Worm (Caenorhabditis elegans): ENCODE data around the gene cyp-14A2.
A peak's percentile ranks its signal among the peaks of the same experiment; 100 is the strongest.

cyp-14A2 gene

DNA sequence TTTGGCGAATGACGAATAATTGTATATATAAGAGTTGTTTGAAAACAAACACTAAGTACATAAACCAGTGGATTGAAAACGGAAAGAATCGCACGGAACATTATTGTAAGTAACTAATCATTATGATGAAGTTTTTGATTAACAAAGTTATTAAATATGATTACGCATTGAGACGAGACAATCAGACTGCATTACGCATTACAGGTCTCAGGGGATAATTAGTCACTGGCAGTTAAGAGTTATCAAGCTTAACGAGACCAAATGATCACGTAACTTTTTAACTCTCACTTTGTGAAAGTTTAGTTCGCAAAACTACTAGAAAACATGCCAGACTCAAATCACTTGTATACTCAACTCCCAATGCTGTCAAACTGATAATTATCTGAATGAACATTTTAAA is 33.9 kb upstream of the cyp-14A2 start, which contains the start of gene srd-42:
TSS of gene srd-42 (minus strand) at position 101 of the 400 bp plus-strand sequence.
- TF ChIP-seq flt-1 (GFP tag; IDR thresholded peaks at IDR 0.05) (no peak), med-1 (GFP tag; optimal IDR thresholded peaks at IDR 0.05; ENCODE audit: insufficient read depth) (no peak), ztf-29 (GFP tag; IDR thresholded peaks at IDR 0.05) (no peak), klf-2 (GFP tag; conservative IDR thresholded peaks at IDR 0.05) (no peak), tab-1 (GFP tag; IDR thresholded peaks at IDR 0.05) (no peak), ztf-23 (GFP tag; IDR thresholded peaks at IDR 0.05) (no peak), T22C8.4 (GFP tag; IDR thresholded peaks at IDR 0.05) (no peak), cog-1 (tag; optimal IDR thresholded peaks at IDR 0.05) (no peak), ref-1 (GFP tag; conservative IDR thresholded peaks at IDR 0.05) (no peak)

ce11 chrX:13300503-13300902 is 31.0 kb upstream of the cyp-14A2 start, which contains the start of gene srd-39:
TSS of gene srd-39 (minus strand) at chrX:13300603.
- no peak for TF ChIP-seq cog-1 (tag; optimal IDR thresholded peaks at IDR 0.05)
- no peak for TF ChIP-seq T22C8.4 (GFP tag; IDR thresholded peaks at IDR 0.05)
- no peak for TF ChIP-seq flt-1 (GFP tag; IDR thresholded peaks at IDR 0.05)
- no peak for TF ChIP-seq ztf-29 (GFP tag; IDR thresholded peaks at IDR 0.05)
- no peak for TF ChIP-seq med-1 (GFP tag; optimal IDR thresholded peaks at IDR 0.05; ENCODE audit: insufficient read depth)

ce11 chrX:13294669-13295068 is 25.2 kb upstream of the cyp-14A2 start, which contains the start of gene srd-36:
TSS of gene srd-36 (minus strand) at chrX:13294769.
- no peak for TF ChIP-seq cog-1 (tag; optimal IDR thresholded peaks at IDR 0.05)
- no peak for TF ChIP-seq klf-2 (GFP tag; conservative IDR thresholded peaks at IDR 0.05)
- TF ChIP-seq ref-1 (GFP tag; conservative IDR thresholded peaks at IDR 0.05), result no peak
- no peak for TF ChIP-seq tab-1 (GFP tag; IDR thresholded peaks at IDR 0.05)
- no peak for TF ChIP-seq ztf-23 (GFP tag; IDR thresholded peaks at IDR 0.05)
- no peak for TF ChIP-seq T22C8.4 (GFP tag; IDR thresholded peaks at IDR 0.05)
- no peak for TF ChIP-seq flt-1 (GFP tag; IDR thresholded peaks at IDR 0.05)
- no peak for TF ChIP-seq med-1 (GFP tag; optimal IDR thresholded peaks at IDR 0.05; ENCODE audit: insufficient read depth)
- TF ChIP-seq ztf-29 (GFP tag; IDR thresholded peaks at IDR 0.05), result no peak

ce11 chrX:13293023-13293422 is 23.5 kb upstream of the cyp-14A2 start:
- TF ChIP-seq ztf-29 (GFP tag; IDR thresholded peaks at IDR 0.05) (no peak), klf-2 (GFP tag; conservative IDR thresholded peaks at IDR 0.05) (no peak), med-1 (GFP tag; optimal IDR thresholded peaks at IDR 0.05; ENCODE audit: insufficient read depth) (no peak), tab-1 (GFP tag; IDR thresholded peaks at IDR 0.05) (no peak), ref-1 (GFP tag; conservative IDR thresholded peaks at IDR 0.05) (no peak), ztf-23 (GFP tag; IDR thresholded peaks at IDR 0.05) (no peak), T22C8.4 (GFP tag; IDR thresholded peaks at IDR 0.05) (no peak), cog-1 (tag; optimal IDR thresholded peaks at IDR 0.05) (no peak)

- TF ChIP-seq ztf-23 (GFP tag; IDR thresholded peaks at IDR 0.05), result no peak
- TF ChIP-seq klf-2 (GFP tag; conservative IDR thresholded peaks at IDR 0.05), result no peak
- TF ChIP-seq tab-1 (GFP tag; IDR thresholded peaks at IDR 0.05), result no peak
- no peak for TF ChIP-seq ztf-29 (GFP tag; IDR thresholded peaks at IDR 0.05)
- TF ChIP-seq cog-1 (tag; optimal IDR thresholded peaks at IDR 0.05), result no peak
These were observed 22.0 kb upstream of the cyp-14A2 start, which contains the start of gene srd-38 for ce11 chrX:13291506-13291905. TSS of gene srd-38 (plus strand) at chrX:13291806.

ce11 chrX:13290531-13290930 is 21.0 kb upstream of the cyp-14A2 start, which contains the start of gene R04D3.3:
TSS of gene R04D3.3 (minus strand) at chrX:13290631.
- no peak for TF ChIP-seq T22C8.4 (GFP tag; IDR thresholded peaks at IDR 0.05)
- no peak for TF ChIP-seq med-1 (GFP tag; optimal IDR thresholded peaks at IDR 0.05; ENCODE audit: insufficient read depth)
- TF ChIP-seq flt-1 (GFP tag; IDR thresholded peaks at IDR 0.05), result no peak
- no peak for TF ChIP-seq klf-2 (GFP tag; conservative IDR thresholded peaks at IDR 0.05)
- TF ChIP-seq ztf-29 (GFP tag; IDR thresholded peaks at IDR 0.05), result no peak
- no peak for TF ChIP-seq cog-1 (tag; optimal IDR thresholded peaks at IDR 0.05)
- TF ChIP-seq ztf-23 (GFP tag; IDR thresholded peaks at IDR 0.05), result no peak
- TF ChIP-seq ref-1 (GFP tag; conservative IDR thresholded peaks at IDR 0.05), result no peak
- TF ChIP-seq tab-1 (GFP tag; IDR thresholded peaks at IDR 0.05), result no peak

ce11 chrX:13288715-13289114 is 19.2 kb upstream of the cyp-14A2 start, which contains the start of gene R04D3.4:
TSS of gene R04D3.4 (minus strand) at chrX:13288815.
- TF ChIP-seq ztf-23 (GFP tag; IDR thresholded peaks at IDR 0.05) (no peak), ztf-29 (GFP tag; IDR thresholded peaks at IDR 0.05) (no peak), flt-1 (GFP tag; IDR thresholded peaks at IDR 0.05) (no peak), ref-1 (GFP tag; conservative IDR thresholded peaks at IDR 0.05) (no peak), med-1 (GFP tag; optimal IDR thresholded peaks at IDR 0.05; ENCODE audit: insufficient read depth) (no peak), klf-2 (GFP tag; conservative IDR thresholded peaks at IDR 0.05) (no peak), T22C8.4 (GFP tag; IDR thresholded peaks at IDR 0.05) (no peak), cog-1 (tag; optimal IDR thresholded peaks at IDR 0.05) (no peak), tab-1 (GFP tag; IDR thresholded peaks at IDR 0.05) (no peak)

ce11 chrX:13286533-13286932 is 17.0 kb upstream of the cyp-14A2 start, which contains the start of gene R04D3.2:
TSS of gene R04D3.2 (minus strand) at chrX:13286633.
- TF ChIP-seq klf-2 (GFP tag; conservative IDR thresholded peaks at IDR 0.05) (no peak), ref-1 (GFP tag; conservative IDR thresholded peaks at IDR 0.05) (no peak), flt-1 (GFP tag; IDR thresholded peaks at IDR 0.05) (no peak), ztf-29 (GFP tag; IDR thresholded peaks at IDR 0.05) (no peak), tab-1 (GFP tag; IDR thresholded peaks at IDR 0.05) (no peak), cog-1 (tag; optimal IDR thresholded peaks at IDR 0.05) (no peak), T22C8.4 (GFP tag; IDR thresholded peaks at IDR 0.05) (no peak), ztf-23 (GFP tag; IDR thresholded peaks at IDR 0.05) (no peak), med-1 (GFP tag; optimal IDR thresholded peaks at IDR 0.05; ENCODE audit: insufficient read depth) (no peak)

DNA sequence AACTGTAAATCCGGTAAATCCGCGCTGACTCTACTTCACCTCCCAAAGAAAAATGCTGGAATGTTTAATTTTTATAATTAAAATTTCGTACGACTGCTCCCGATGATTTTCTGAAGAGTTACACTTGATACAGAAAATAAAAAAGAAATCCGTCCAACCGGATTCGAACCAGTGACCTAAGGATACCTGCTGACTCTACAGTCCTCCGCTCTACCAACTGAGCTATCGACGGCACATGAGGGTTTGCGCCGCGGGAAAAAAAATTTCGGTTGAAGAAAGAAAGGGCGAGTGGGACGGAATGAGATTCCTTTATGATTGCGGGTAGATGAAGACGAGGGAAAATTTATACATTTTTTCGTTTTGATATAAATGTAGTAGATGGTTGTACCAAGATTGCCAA is 15.1 kb upstream of the cyp-14A2 start:
- TF ChIP-seq cog-1 (tag; optimal IDR thresholded peaks at IDR 0.05), result no peak
- TF ChIP-seq flt-1 (GFP tag; IDR thresholded peaks at IDR 0.05), result 0 out of 2 replicates have a peak, but pooled peaks have one; percentile 45

DNA sequence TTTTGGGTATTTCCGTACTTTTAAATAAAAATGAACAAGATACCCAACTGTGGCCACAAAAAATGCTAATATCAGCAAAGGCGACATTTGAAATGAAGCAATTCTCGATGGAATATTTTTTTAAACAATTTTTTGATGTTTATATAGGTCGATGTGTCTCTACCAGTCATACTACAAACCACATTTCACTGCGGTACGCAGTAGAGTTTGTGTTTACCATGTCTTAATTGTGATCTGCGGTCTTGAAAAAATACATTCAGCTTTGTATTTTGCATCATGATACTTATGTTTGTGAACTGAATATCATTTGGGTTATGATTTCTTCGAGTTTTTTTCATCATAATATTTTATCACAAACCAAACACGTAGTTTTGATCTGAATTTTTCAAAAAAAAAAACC is 14.6 kb upstream of the cyp-14A2 start, which contains the start of gene cyp-14A4:
TSS of gene cyp-14A4 (minus strand) at position 107 of the 400 bp plus-strand sequence.
- no peak for TF ChIP-seq cog-1 (tag; optimal IDR thresholded peaks at IDR 0.05)
- no peak for TF ChIP-seq T22C8.4 (GFP tag; IDR thresholded peaks at IDR 0.05)
- TF ChIP-seq ztf-23 (GFP tag; IDR thresholded peaks at IDR 0.05), result no peak
- no peak for TF ChIP-seq tab-1 (GFP tag; IDR thresholded peaks at IDR 0.05)
- no peak for TF ChIP-seq ref-1 (GFP tag; conservative IDR thresholded peaks at IDR 0.05)
- TF ChIP-seq flt-1 (GFP tag; IDR thresholded peaks at IDR 0.05), result no peak
- TF ChIP-seq klf-2 (GFP tag; conservative IDR thresholded peaks at IDR 0.05), result no peak
- TF ChIP-seq ztf-29 (GFP tag; IDR thresholded peaks at IDR 0.05), result no peak
- no peak for TF ChIP-seq med-1 (GFP tag; optimal IDR thresholded peaks at IDR 0.05; ENCODE audit: insufficient read depth)

Data from whole organism, midembryonic.